Worm (Caenorhabditis elegans) whole organism, L2 larva: ENCODE data around the gene madf-1.

ENCODE experiments used
- C34F6.9 ChIP-seq: fragments of 150-350 bp; optimal IDR thresholded peaks from 2 replicates; lab custom pipeline; 2014; ENCODE audit warnings: missing biosample characterization, missing genetic modification characterization
- F13H6.1 ChIP-seq: sonication (generic microtip); optimal IDR thresholded peaks from 2 replicates; lab custom pipeline; 2016; ENCODE audit warnings: missing genetic modification characterization, missing compliant biosample characterization
- R02D3.7 ChIP-seq: fragments of 150-350 bp; optimal IDR thresholded peaks from 2 replicates; lab custom pipeline; 2014; ENCODE audit warnings: missing biosample characterization, missing genetic modification characterization
- Y55F3AM.14 ChIP-seq: fragments of 200-800 bp; sonication (Bioruptor generic); optimal IDR thresholded peaks from 2 replicates; lab custom pipeline; 2018; ENCODE audit warnings: mild to moderate bottlenecking, missing genetic modification characterization, missing compliant biosample characterization
- ZK546.5 ChIP-seq: sonication (generic microtip); optimal IDR thresholded peaks from 2 replicates; lab custom pipeline; 2017; ENCODE audit warnings: missing biosample characterization, missing genetic modification characterization
- alr-1 ChIP-seq: fragments of 150-350 bp; optimal IDR thresholded peaks from 2 replicates; lab custom pipeline; 2014; ENCODE audit warnings: missing biosample characterization, missing genetic modification characterization
- aly-2 ChIP-seq: fragments of 150-350 bp; optimal IDR thresholded peaks from 2 replicates; lab custom pipeline; 2014; ENCODE audit warnings: missing biosample characterization, missing genetic modification characterization
- ama-1 ChIP-seq: fragments of 150-350 bp; optimal IDR thresholded peaks from 2 replicates; lab custom pipeline; 2018; ENCODE audit warnings: inconsistent platforms
- blmp-1 ChIP-seq: sonication (generic microtip); optimal IDR thresholded peaks from 2 replicates; lab custom pipeline; 2017; ENCODE audit warnings: missing genetic modification characterization, mild to moderate bottlenecking, missing compliant biosample characterization, antibody characterized with exemption, moderate library complexity; ENCODE audit not compliant: insufficient read depth
- ceh-16 ChIP-seq: fragments of 150-350 bp; optimal IDR thresholded peaks from 2 replicates; lab custom pipeline; 2014; ENCODE audit warnings: missing biosample characterization, missing genetic modification characterization
- ceh-82 ChIP-seq: fragments of 150-350 bp; optimal IDR thresholded peaks from 2 replicates; lab custom pipeline; 2014; ENCODE audit warnings: missing biosample characterization, missing genetic modification characterization
- crh-2 ChIP-seq: sonication (generic microtip); optimal IDR thresholded peaks from 2 replicates; lab custom pipeline; 2017; ENCODE audit warnings: missing biosample characterization, missing genetic modification characterization
- dmd-4 ChIP-seq: sonication (generic microtip); optimal IDR thresholded peaks from 2 replicates; lab custom pipeline; 2017; ENCODE audit warnings: missing biosample characterization, missing genetic modification characterization
- egl-27 ChIP-seq: sonication (generic microtip); optimal IDR thresholded peaks from 3 replicates; lab custom pipeline; 2017; ENCODE audit warnings: missing biosample characterization, missing genetic modification reagents, missing genetic modification characterization
- elt-1 ChIP-seq: fragments of 150-350 bp; optimal IDR thresholded peaks from 2 replicates; lab custom pipeline; 2014; ENCODE audit warnings: missing biosample characterization, missing genetic modification characterization
- elt-3 ChIP-seq: sonication (generic microtip); optimal IDR thresholded peaks from 2 replicates; lab custom pipeline; 2017; ENCODE audit warnings: missing biosample characterization, missing genetic modification characterization
- fos-1 ChIP-seq: fragments of 150-350 bp; optimal IDR thresholded peaks from 2 replicates; lab custom pipeline; 2014; ENCODE audit warnings: missing biosample characterization, missing genetic modification characterization
- gmeb-1 ChIP-seq: fragments of 150-350 bp; optimal IDR thresholded peaks from 2 replicates; lab custom pipeline; 2014; ENCODE audit warnings: missing biosample characterization, missing genetic modification characterization
- lin-11 ChIP-seq: fragments of 150-350 bp; sonication (generic microtip); optimal IDR thresholded peaks from 2 replicates; lab custom pipeline; 2014; ENCODE audit warnings: missing biosample characterization, missing genetic modification characterization, inconsistent platforms, mixed read lengths
- lin-13 ChIP-seq: fragments of 150-350 bp; optimal IDR thresholded peaks from 2 replicates; lab custom pipeline; 2014; ENCODE audit warnings: missing biosample characterization, missing genetic modification reagents, missing genetic modification characterization
- lin-39 ChIP-seq: fragments of 150-350 bp; optimal IDR thresholded peaks from 2 replicates; lab custom pipeline; 2014; ENCODE audit warnings: missing biosample characterization, missing genetic modification reagents, missing genetic modification characterization
- lsy-2 ChIP-seq, 2 experiments: fragments of 150-350 bp in 1 of 2; sonication (generic microtip) in 1 of 2; optimal IDR thresholded peaks; 2 replicates each; lab custom pipeline; 2014 to 2017; ENCODE audit warnings: missing biosample characterization in 2 of 2, missing genetic modification characterization in 2 of 2
- mab-5 ChIP-seq: fragments of 150-350 bp; optimal IDR thresholded peaks from 2 replicates; lab custom pipeline; 2014; ENCODE audit warnings: missing biosample characterization, missing genetic modification characterization
- mbf-1 ChIP-seq: sonication (generic microtip); optimal IDR thresholded peaks from 2 replicates; lab custom pipeline; 2017; ENCODE audit warnings: missing biosample characterization, missing genetic modification characterization
- mdl-1 ChIP-seq, 2 experiments: fragments of 150-350 bp in 1 of 2; sonication (generic microtip) in 1 of 2; optimal IDR thresholded peaks; 2 replicates each; lab custom pipeline; 2017; ENCODE audit warnings: missing biosample characterization in 2 of 2, missing genetic modification characterization in 2 of 2
- nhr-10 ChIP-seq: sonication (generic microtip); optimal IDR thresholded peaks from 2 replicates; lab custom pipeline; 2017; ENCODE audit warnings: missing biosample characterization, missing genetic modification characterization
- nhr-11 ChIP-seq: fragments of 150-350 bp; optimal IDR thresholded peaks from 2 replicates; lab custom pipeline; 2014; ENCODE audit warnings: missing biosample characterization, missing genetic modification characterization
- nhr-12 ChIP-seq: fragments of 150-350 bp; optimal IDR thresholded peaks from 2 replicates; lab custom pipeline; 2014; ENCODE audit warnings: missing biosample characterization, missing genetic modification characterization
- nhr-129 ChIP-seq: fragments of 150-350 bp; optimal IDR thresholded peaks from 2 replicates; lab custom pipeline; 2014; ENCODE audit warnings: missing biosample characterization, missing genetic modification characterization
- nhr-21 ChIP-seq: fragments of 150-350 bp; optimal IDR thresholded peaks from 2 replicates; lab custom pipeline; 2014; ENCODE audit warnings: missing biosample characterization, missing genetic modification characterization
- nhr-23 ChIP-seq: fragments of 150-350 bp; optimal IDR thresholded peaks from 2 replicates; lab custom pipeline; 2014; ENCODE audit warnings: missing biosample characterization, missing genetic modification reagents, missing genetic modification characterization
- nhr-237 ChIP-seq: fragments of 150-350 bp; optimal IDR thresholded peaks from 2 replicates; lab custom pipeline; 2014; ENCODE audit warnings: missing biosample characterization, missing genetic modification characterization
- nhr-25 ChIP-seq: fragments of 150-350 bp; sonication (generic microtip); optimal IDR thresholded peaks from 3 replicates; lab custom pipeline; 2014; ENCODE audit warnings: missing biosample characterization, missing genetic modification characterization
- nhr-6 ChIP-seq: fragments of 150-350 bp; optimal IDR thresholded peaks from 2 replicates; lab custom pipeline; 2014; ENCODE audit warnings: missing biosample characterization, missing genetic modification characterization
- nhr-77 ChIP-seq: fragments of 150-350 bp; optimal IDR thresholded peaks from 2 replicates; lab custom pipeline; 2014; ENCODE audit warnings: missing biosample characterization, missing genetic modification characterization
- peb-1 ChIP-seq: fragments of 150-350 bp; optimal IDR thresholded peaks from 2 replicates; lab custom pipeline; 2014; ENCODE audit warnings: missing biosample characterization, missing genetic modification characterization
- sem-4 ChIP-seq: fragments of 150-350 bp; optimal IDR thresholded peaks from 2 replicates; lab custom pipeline; 2014; ENCODE audit warnings: missing biosample characterization, missing genetic modification reagents, missing genetic modification characterization
- skn-1 ChIP-seq: sonication (generic microtip); optimal IDR thresholded peaks from 2 replicates; lab custom pipeline; 2017; ENCODE audit warnings: missing biosample characterization, missing genetic modification characterization
- sma-3 ChIP-seq: sonication (generic microtip); optimal IDR thresholded peaks from 2 replicates; lab custom pipeline; 2016; ENCODE audit warnings: missing genetic modification reagents, missing genetic modification characterization, missing compliant biosample characterization
- sma-9 ChIP-seq, 2 experiments: fragments of 150-350 bp in 1 of 2; sonication (generic microtip) in 1 of 2; optimal IDR thresholded peaks; 2 replicates each; lab custom pipeline; 2014 to 2016; ENCODE audit warnings: missing genetic modification characterization in 2 of 2, mild to moderate bottlenecking in 1 of 2, missing biosample characterization in 1 of 2, missing compliant biosample characterization in 1 of 2, missing genetic modification reagents in 1 of 2, moderate library complexity in 1 of 2
- snpc-4 ChIP-seq: fragments of 150-350 bp; optimal IDR thresholded peaks from 2 replicates; lab custom pipeline; 2014; ENCODE audit warnings: missing biosample characterization, missing genetic modification characterization
- unc-39 ChIP-seq: fragments of 150-350 bp; optimal IDR thresholded peaks from 2 replicates; lab custom pipeline; 2014; ENCODE audit warnings: missing biosample characterization, missing genetic modification characterization
- unc-55 ChIP-seq: fragments of 150-350 bp; sonication (generic microtip); optimal IDR thresholded peaks from 3 replicates; lab custom pipeline; 2014; ENCODE audit warnings: missing biosample characterization, missing genetic modification reagents, missing genetic modification characterization
- unc-62 ChIP-seq: fragments of 150-350 bp; optimal IDR thresholded peaks from 2 replicates; lab custom pipeline; 2014; ENCODE audit warnings: missing biosample characterization, missing genetic modification reagents, missing genetic modification characterization
- zag-1 ChIP-seq: fragments of 150-350 bp; optimal IDR thresholded peaks from 2 replicates; lab custom pipeline; 2014; ENCODE audit warnings: missing biosample characterization, missing genetic modification characterization
- ztf-1 ChIP-seq: fragments of 200-800 bp; sonication (Bioruptor generic); conservative IDR thresholded peaks from 2 replicates; pipeline ENCODE4 v1.3.6; 2022; ENCODE audit warnings: missing genetic modification characterization, missing compliant biosample characterization
- ztf-11 ChIP-seq: sonication (generic microtip); optimal IDR thresholded peaks from 2 replicates; lab custom pipeline; 2017; ENCODE audit warnings: missing biosample characterization, missing genetic modification characterization
- ztf-4 ChIP-seq: fragments of 150-350 bp; optimal IDR thresholded peaks from 2 replicates; lab custom pipeline; 2014; ENCODE audit warnings: missing biosample characterization, missing genetic modification characterization

Gene madf-1

DNA sequence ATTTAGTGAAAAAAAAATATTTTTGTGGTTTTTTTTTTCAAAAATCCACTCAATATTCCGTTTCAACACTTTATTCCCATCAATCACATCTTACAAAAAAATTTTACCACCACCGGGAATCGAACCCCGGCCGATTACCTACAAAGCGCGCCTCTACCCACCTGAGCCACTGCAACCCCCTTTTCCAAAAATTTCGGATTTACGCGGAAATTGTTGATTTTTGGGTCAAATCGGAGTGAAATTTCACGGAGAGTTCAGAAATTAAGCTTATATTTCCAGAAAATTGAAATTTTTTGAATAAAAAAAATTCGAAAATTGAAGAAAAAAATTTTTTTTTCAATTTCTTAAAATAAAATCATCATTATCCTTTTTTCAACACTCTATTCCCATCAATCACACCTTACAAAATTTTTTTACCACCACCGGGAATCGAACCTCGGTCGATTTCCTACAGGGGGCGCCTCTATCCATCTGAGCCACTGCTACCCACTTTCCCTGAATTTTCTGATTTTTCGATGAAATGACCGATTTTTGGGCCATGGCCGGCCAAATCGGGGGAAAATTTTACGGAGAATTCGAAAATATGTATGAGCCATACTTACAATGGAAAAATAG is 41.6 kb upstream of the madf-1 start:
- TF ChIP-seq zag-1, result no peak
- no peak for TF ChIP-seq nhr-129
- TF ChIP-seq nhr-237 (tag; lab: Kevin White, UChicago), result no peak
- TF ChIP-seq fos-1 (tag; lab: Kevin White, UChicago), result no peak
- no peak for TF ChIP-seq F13H6.1
- no peak for TF ChIP-seq dmd-4

DNA sequence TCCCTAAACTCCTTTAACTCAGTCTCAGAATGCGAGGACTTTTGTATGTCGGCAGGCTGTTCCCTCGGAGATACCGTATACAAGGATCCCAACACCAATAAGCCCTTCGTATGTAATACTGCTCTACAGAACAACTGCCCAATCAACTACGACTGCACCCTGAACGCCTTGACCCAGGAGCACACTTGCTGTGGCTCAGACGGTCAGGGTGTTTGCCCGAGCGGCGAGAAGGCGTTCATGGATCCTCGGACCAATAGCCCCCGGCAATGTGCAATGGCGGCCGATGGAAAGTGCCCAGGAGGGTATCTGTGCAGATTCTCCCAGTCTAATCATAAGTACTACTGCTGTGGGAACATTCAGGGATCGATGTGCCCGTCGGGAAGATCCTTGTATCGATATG is 37.0 kb upstream of the madf-1 start:
- TF ChIP-seq egl-27 (tag; lab: Kevin White, UChicago), result no peak

DNA sequence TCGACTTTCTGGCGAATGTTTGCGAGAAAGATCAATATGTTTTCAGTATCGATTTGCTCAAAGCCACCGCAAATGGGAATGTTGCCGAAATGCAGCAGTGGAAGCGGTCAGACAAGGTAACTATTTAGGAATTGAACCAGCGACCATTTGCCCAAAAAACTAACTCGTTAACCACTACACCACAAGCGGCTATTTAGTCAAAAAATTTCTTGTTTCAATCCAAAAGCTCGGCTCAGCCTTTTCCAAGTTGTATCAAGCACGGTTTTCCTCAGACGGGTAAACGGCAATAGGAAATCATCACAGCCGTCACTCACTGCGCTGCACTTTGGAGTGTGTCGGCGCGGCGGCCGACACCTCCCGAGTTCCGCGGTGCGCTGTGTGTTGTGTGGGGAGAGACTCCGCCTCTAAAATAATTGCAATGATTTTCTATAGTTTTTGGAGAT is 35.2 kb upstream of the madf-1 start:
- TF ChIP-seq unc-39 (tag; lab: Kevin White, UChicago) (no peak), lin-11 (tag; lab: Kevin White, UChicago) (no peak), skn-1 (tag; lab: Kevin White, UChicago) (no peak), crh-2 (tag; lab: Kevin White, UChicago) (peak; percentile 75), egl-27 (tag; lab: Kevin White, UChicago) (peak; percentile 53), C34F6.9 (tag; lab: Kevin White, UChicago) (peak; percentile 35), nhr-77 (tag; lab: Kevin White, UChicago) (no peak), blmp-1 (tag; lab: Kevin White, UChicago) (peak; percentile 35), gmeb-1 (tag; lab: Kevin White, UChicago) (peak; percentile 84), nhr-6 (peak; percentile 40), ztf-11 (tag; lab: Kevin White, UChicago) (no peak), ztf-4 (tag; lab: Kevin White, UChicago) (no peak), mbf-1 (tag; lab: Kevin White, UChicago) (no peak), ama-1 (lab: Kevin White, UChicago) (peak; percentile 96), F13H6.1 (peak; percentile 71), unc-55 (peak; percentile 58), nhr-129 (peak; percentile 81), mab-5 (tag; lab: Kevin White, UChicago) (no peak), lsy-2 (tag; optimal IDR thresholded peaks at IDR 0.05; lab: Kevin White, UChicago) (peak; percentile 74 to 76), elt-1 (tag; lab: Kevin White, UChicago) (no peak), ZK546.5 (tag; lab: Kevin White, UChicago) (no peak), dmd-4 (no peak), ztf-1 (GFP tag; lab: Robert Waterston, UW) (no peak), elt-3 (tag; lab: Kevin White, UChicago) (no peak), snpc-4 (tag; lab: Kevin White, UChicago) (peak; percentile 99), nhr-11 (tag; lab: Kevin White, UChicago) (no peak), lin-13 (GFP tag; lab: Kevin White, UChicago) (peak; percentile 73), sem-4 (tag; lab: Kevin White, UChicago) (no peak), nhr-10 (no peak), nhr-25 (peak; percentile 55), sma-3 (peak; percentile 89), Y55F3AM.14 (GFP tag; lab: Kevin White, UChicago) (no peak), alr-1 (tag; lab: Kevin White, UChicago) (no peak), nhr-12 (tag; lab: Kevin White, UChicago) (no peak), ceh-16 (tag; lab: Kevin White, UChicago) (no peak), sma-9 (GFP tag; optimal IDR thresholded peaks at IDR 0.05; lab: Kevin White, UChicago) (peak; percentile 64), sma-9 (tag; optimal IDR thresholded peaks at IDR 0.05; lab: Kevin White, UChicago) (no peak), zag-1 (no peak), peb-1 (tag; lab: Kevin White, UChicago) (peak; percentile 8), nhr-21 (peak; percentile 80), aly-2 (tag; lab: Kevin White, UChicago) (no peak), unc-62 (GFP tag; lab: Kevin White, UChicago) (no peak), ceh-82 (no peak), nhr-237 (tag; lab: Kevin White, UChicago) (no peak), mdl-1 (tag; optimal IDR thresholded peaks at IDR 0.05; lab: Kevin White, UChicago) (peak; percentile 7 to 43), fos-1 (tag; lab: Kevin White, UChicago) (peak; percentile 76), R02D3.7 (tag; lab: Kevin White, UChicago) (peak; percentile 15), lin-39 (tag; lab: Kevin White, UChicago) (no peak), nhr-23 (tag; lab: Kevin White, UChicago) (no peak)
